Worm (Caenorhabditis elegans) whole organism, dauer: ENCODE data around the gene srw-129.
"Not testable (repeated sequence)": the region's sequence is repeated elsewhere in the genome, so short reads cannot be mapped to it uniquely, and the experiment has no call there.

Source experiments
- unc-62 ChIP-seq: sonication (generic microtip); optimal IDR thresholded peaks from 2 replicates; lab custom pipeline; 2017; ENCODE audit warnings: missing biosample characterization, missing genetic modification reagents, missing genetic modification characterization

The srw-129 gene

ce11 chrV:2964786-2965185 is 7.0 kb upstream of the srw-129 start, which contains the start of gene srh-88:
TSS of gene srh-88 (minus strand) at chrV:2964886.
- no peak for TF ChIP-seq unc-62 (GFP tag; lab: Kevin White, UChicago)

ce11 chrV:2975285-2975684 is 3.5 kb downstream of the srw-129 start, which contains the start of gene srw-123:
TSS of gene srw-123 (minus strand) at chrV:2975385.
- TF ChIP-seq unc-62 (GFP tag; lab: Kevin White, UChicago), result not testable (repeated sequence)

ce11 chrV:2976287-2976686 is 4.5 kb downstream of the srw-129 start, which contains the start of gene srw-124:
TSS of gene srw-124 (plus strand) at chrV:2976587.
- TF ChIP-seq unc-62 (GFP tag; lab: Kevin White, UChicago), result no peak

DNA sequence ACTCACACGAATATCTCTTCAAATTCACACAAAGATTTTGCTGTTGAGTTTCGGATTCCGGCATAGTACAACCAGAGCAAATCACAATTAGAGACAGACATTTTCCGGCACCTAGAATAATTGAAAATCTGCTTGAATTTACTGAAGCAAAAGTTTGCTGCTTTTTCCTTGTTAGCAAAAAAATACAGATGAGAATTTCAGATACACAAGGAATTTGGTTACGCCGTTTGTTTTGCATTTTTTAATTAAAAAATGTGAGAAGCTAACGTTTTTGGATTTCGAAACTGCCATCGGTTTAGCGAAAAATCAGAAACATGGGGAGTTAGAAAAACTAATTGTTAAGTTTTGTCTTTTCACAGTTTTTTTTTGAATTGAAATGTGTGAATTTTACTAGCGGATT is 8.2 kb downstream of the srw-129 start, which contains the start of gene srw-118:
TSS of gene srw-118 (minus strand) at position 101 of the 400 bp plus-strand sequence.
- no peak for TF ChIP-seq unc-62 (GFP tag; lab: Kevin White, UChicago)

- TF ChIP-seq unc-62 (GFP tag; lab: Kevin White, UChicago), result no peak
These were observed 11.6 kb downstream of the srw-129 start, which contains the start of gene srw-117 for ce11 chrV:2983351-2983750. TSS of gene srw-117 (minus strand) at chrV:2983451.

DNA sequence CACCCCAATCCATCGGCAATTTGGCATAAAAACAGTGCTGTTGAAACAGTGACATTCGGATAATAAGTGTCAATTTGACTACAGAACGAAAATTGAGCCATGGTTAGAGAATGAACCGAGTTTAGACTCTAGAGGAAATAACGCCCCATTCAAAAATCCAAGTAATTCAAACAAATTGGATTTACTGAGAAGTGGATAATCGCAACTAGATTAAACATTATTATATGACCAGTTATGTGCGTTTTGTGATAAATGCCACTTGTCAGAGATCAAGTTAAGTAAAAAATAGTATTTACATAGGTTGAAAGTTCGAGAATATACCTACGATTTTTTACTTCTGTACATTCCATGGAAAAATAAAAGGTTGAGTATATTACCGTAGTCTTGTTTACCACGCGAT is 13.6 kb downstream of the srw-129 start, which contains the start of gene srw-139:
TSS of gene srw-139 (minus strand) at position 101 of the 400 bp plus-strand sequence.
- no peak for TF ChIP-seq unc-62 (GFP tag; lab: Kevin White, UChicago)

ce11 chrV:2987407-2987806 is 15.7 kb downstream of the srw-129 start, which contains the start of gene srh-85:
TSS of gene srh-85 (minus strand) at chrV:2987507.
- no peak for TF ChIP-seq unc-62 (GFP tag; lab: Kevin White, UChicago)

DNA sequence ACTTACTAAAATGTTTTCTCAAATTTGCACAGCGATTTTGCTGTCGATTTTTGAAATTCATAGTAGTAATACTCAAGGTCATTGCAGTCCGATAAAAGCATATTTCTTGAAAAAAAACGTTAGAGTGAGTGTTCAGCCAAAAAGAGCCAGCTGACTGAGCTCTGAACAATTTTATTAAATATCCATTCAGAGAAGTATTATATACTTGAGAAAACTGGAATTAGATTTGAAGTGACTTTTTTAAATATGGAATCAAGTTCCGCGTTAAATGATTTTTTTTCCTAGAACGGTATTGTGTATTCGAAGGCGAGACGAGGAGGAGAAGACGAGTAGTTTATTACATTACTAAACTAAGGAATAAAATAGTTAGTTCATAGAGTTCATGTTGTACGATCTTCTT is 19.7 kb downstream of the srw-129 start, which contains the start of gene srw-121:
TSS of gene srw-121 (minus strand) at position 101 of the 400 bp plus-strand sequence.
- TF ChIP-seq unc-62 (GFP tag; lab: Kevin White, UChicago), result no peak

DNA sequence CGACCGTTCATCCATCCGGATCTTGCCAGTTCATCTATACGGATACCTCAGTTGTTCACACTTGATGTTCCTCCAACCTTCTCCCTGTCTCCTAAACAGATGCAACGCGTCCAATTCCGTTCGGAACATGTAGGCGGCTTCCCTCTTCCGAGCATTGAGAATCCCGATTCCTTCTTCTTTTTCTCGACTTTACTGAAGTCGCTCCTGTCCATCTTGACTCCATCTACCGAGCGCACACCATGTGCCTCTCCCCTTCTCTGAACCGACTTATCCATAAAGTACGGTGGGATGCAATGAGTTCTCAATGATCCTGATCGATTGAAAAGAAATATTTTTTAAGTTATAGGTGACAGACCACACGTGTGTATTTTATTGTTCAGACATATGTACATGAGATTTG is 20.3 kb downstream of the srw-129 start:
- no peak for TF ChIP-seq unc-62 (GFP tag; lab: Kevin White, UChicago)

DNA sequence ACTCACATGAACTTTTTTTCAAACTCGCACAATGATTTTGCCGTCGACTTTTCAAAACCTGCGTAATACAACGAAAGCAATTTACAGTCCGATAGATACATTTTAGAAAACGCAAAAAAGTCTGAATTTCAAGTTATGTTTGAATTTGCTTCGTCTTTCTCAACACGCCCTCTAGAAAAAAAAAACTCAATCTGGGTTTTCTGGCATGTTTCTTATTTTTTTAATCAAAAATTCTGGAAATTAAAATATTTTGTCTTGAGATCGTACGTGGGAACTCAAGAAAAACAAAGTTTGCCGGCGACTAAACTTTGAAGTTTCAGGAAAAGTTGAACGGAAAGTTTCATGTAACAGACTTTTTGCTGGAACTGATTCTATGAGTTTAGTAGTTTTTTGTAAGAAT is 22.1 kb downstream of the srw-129 start, which contains the start of gene srw-115:
TSS of gene srw-115 (minus strand) at position 101 of the 400 bp plus-strand sequence.
- TF ChIP-seq unc-62 (GFP tag; lab: Kevin White, UChicago), result no peak

- TF ChIP-seq unc-62 (GFP tag; lab: Kevin White, UChicago), result no peak
These were observed 24.4 kb downstream of the srw-129 start, which contains the start of gene srw-120 for ce11 chrV:2996105-2996504. TSS of gene srw-120 (minus strand) at chrV:2996205.

DNA sequence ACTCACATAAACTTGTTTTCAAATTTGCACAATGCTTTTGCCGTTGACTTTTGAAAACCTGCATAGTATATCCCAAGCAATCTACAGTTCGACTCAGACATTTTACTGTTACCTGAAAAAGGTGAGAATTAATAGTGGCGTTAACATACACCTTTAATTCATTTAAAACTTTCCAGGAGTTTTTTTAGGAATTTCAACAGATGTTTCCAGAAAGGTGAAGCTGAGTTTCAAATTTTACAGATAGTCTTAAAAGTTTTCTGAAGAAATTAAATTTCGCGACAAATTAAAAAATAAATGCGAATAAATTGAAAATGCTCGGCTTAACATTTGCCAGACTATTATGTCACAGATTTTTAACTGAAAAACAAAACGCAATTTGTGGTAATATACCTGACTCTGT is 28.0 kb downstream of the srw-129 start, which contains the start of gene srw-119:
TSS of gene srw-119 (minus strand) at position 101 of the 400 bp plus-strand sequence.
- TF ChIP-seq unc-62 (GFP tag; lab: Kevin White, UChicago), result no peak

DNA sequence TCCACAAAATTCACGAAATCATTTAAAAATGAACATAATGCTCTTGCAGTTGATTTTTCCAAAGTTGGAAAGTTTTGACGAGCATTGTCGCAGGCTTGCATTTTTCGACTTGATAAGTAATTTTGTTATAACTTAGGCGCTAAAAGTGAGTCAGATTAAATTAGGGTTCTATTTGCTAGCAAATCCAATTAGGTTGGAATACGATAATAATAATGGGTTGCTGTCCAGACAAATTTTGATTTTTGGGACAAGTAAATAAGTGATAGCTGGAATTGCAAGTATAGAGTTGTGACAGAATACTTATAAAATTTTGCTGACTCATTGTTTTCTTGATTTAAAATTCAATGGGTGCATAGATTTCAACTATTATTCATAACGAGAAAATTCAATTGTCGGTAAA is 34.2 kb downstream of the srw-129 start, which contains the start of gene srw-112:
TSS of gene srw-112 (minus strand) at position 101 of the 400 bp plus-strand sequence.
- TF ChIP-seq unc-62 (GFP tag; lab: Kevin White, UChicago), result no peak

DNA sequence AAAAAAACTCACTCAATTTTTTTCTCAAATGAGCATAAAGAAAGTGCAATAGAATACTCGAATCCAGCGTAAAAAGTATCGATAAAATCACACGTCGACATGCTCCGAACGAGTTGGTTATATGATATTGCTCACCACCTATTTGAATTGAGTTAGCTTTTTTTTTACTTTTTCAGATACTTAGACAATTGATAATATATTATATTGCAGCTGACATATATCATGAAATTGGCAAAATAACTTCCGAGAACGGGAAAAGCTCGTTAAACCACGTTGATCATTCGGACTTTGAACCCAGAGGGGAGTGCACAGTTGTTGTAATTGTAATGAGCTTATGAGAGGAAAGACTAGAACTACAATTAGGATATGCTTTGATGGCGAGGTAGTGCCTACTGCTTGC is 38.7 kb downstream of the srw-129 start, which contains the start of gene srw-136:
TSS of gene srw-136 (minus strand) at position 101 of the 400 bp plus-strand sequence.
- TF ChIP-seq unc-62 (GFP tag; lab: Kevin White, UChicago), result no peak

- no peak for TF ChIP-seq unc-62 (GFP tag; lab: Kevin White, UChicago)
These were observed 39.6 kb downstream of the srw-129 start, which contains the start of gene srw-135 for ce11 chrV:3011394-3011793. TSS of gene srw-135 (minus strand) at chrV:3011494.

DNA sequence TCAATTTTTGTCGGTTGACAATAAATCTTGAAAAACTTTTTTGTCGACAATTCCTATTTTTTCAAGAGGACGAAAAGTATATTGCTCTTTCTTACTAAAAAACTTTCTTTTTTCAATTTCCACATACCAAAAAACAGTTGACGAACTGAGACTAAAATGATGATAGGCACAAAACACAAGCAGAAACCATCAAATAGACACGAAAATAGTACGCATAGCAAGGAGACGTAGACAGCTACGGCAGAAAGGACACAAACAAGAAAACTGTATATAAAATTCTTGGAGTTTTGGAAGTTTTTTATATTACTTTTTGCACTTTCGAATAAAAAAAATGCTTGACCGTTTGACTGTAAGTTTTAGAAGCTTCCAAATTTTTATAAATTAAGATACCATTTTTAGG is 42.4 kb downstream of the srw-129 start, which contains the start of gene K12D9.1:
TSS of gene K12D9.1 (plus strand) at position 301 of the 400 bp plus-strand sequence.
- TF ChIP-seq unc-62 (GFP tag; lab: Kevin White, UChicago), result no peak

ce11 chrV:3017930-3018329 is 46.2 kb downstream of the srw-129 start:
- TF ChIP-seq unc-62 (GFP tag; lab: Kevin White, UChicago), result no peak
